Worm (Caenorhabditis elegans) whole organism, L3 larva: ENCODE data around the gene F59E11.7.

Source experiments
- aly-2 ChIP-seq: fragments of 150-350 bp; optimal IDR thresholded peaks from 2 replicates; lab custom pipeline; 2014; ENCODE audit warnings: missing biosample characterization, missing genetic modification characterization
- ama-1 ChIP-seq: fragments of 150-350 bp; optimal IDR thresholded peaks from 2 replicates; lab custom pipeline; 2018
- ceh-28 ChIP-seq: fragments of 150-350 bp; optimal IDR thresholded peaks from 2 replicates; lab custom pipeline; 2014; ENCODE audit warnings: missing biosample characterization, missing genetic modification reagents, missing genetic modification characterization
- ceh-82 ChIP-seq: fragments of 150-350 bp; optimal IDR thresholded peaks from 2 replicates; lab custom pipeline; 2014; ENCODE audit warnings: missing biosample characterization, missing genetic modification characterization
- ceh-9 ChIP-seq: sonication (generic microtip); optimal IDR thresholded peaks from 2 replicates; lab custom pipeline; 2018; ENCODE audit warnings: missing biosample characterization, missing genetic modification characterization
- daf-12 ChIP-seq: fragments of 150-350 bp; optimal IDR thresholded peaks from 2 replicates; lab custom pipeline; 2014; ENCODE audit warnings: missing biosample characterization, missing genetic modification reagents, missing genetic modification characterization
- egl-27 ChIP-seq: sonication (generic microtip); optimal IDR thresholded peaks from 4 replicates; lab custom pipeline; 2017; ENCODE audit warnings: missing biosample characterization, missing genetic modification reagents, missing genetic modification characterization
- egl-5 ChIP-seq: fragments of 150-350 bp; optimal IDR thresholded peaks from 2 replicates; lab custom pipeline; 2017; ENCODE audit warnings: missing biosample characterization, missing genetic modification reagents, missing genetic modification characterization, inconsistent platforms
- elt-1 ChIP-seq: fragments of 150-350 bp; optimal IDR thresholded peaks from 2 replicates; lab custom pipeline; 2014; ENCODE audit warnings: missing biosample characterization, missing genetic modification characterization
- elt-2 ChIP-seq: sonication (generic microtip); optimal IDR thresholded peaks from 2 replicates; lab custom pipeline; 2016; ENCODE audit warnings: missing genetic modification reagents, mild to moderate bottlenecking, missing genetic modification characterization, missing compliant biosample characterization
- elt-3 ChIP-seq, 3 experiments: fragments of 150-350 bp in 1 of 3; sonication (generic microtip) in 2 of 3; optimal IDR thresholded peaks; 2 replicates in 2 of 3; 4 replicates in 1 of 3; lab custom pipeline; 2014 to 2017; ENCODE audit warnings: missing biosample characterization in 3 of 3, missing genetic modification characterization in 3 of 3
- fkh-10 ChIP-seq: sonication (generic microtip); optimal IDR thresholded peaks from 2 replicates; lab custom pipeline; 2017; ENCODE audit warnings: missing biosample characterization, missing genetic modification reagents, missing genetic modification characterization
- fos-1 ChIP-seq: fragments of 150-350 bp; optimal IDR thresholded peaks from 2 replicates; lab custom pipeline; 2014; ENCODE audit warnings: missing biosample characterization, missing genetic modification characterization
- hmg-11 ChIP-seq: sonication (generic microtip); optimal IDR thresholded peaks from 2 replicates; lab custom pipeline; 2016; ENCODE audit warnings: missing genetic modification characterization, missing compliant biosample characterization
- lin-15B ChIP-seq: fragments of 150-350 bp; optimal IDR thresholded peaks from 2 replicates; lab custom pipeline; 2014; ENCODE audit warnings: missing biosample characterization, missing genetic modification characterization
- lsy-12 ChIP-seq: sonication (generic microtip); optimal IDR thresholded peaks from 2 replicates; lab custom pipeline; 2016; ENCODE audit warnings: mild to moderate bottlenecking, missing genetic modification characterization, missing compliant biosample characterization
- mdl-1 ChIP-seq: fragments of 150-350 bp; optimal IDR thresholded peaks from 2 replicates; lab custom pipeline; 2014; ENCODE audit warnings: missing biosample characterization, missing genetic modification characterization
- mml-1 ChIP-seq: fragments of 150-350 bp; sonication (generic microtip); optimal IDR thresholded peaks from 3 replicates; lab custom pipeline; 2014; ENCODE audit warnings: missing biosample characterization, missing genetic modification characterization
- nhr-11 ChIP-seq: fragments of 150-350 bp; optimal IDR thresholded peaks from 2 replicates; lab custom pipeline; 2014; ENCODE audit warnings: missing biosample characterization, missing genetic modification characterization
- nhr-12 ChIP-seq: fragments of 150-350 bp; optimal IDR thresholded peaks from 2 replicates; lab custom pipeline; 2014; ENCODE audit warnings: missing biosample characterization, missing genetic modification characterization
- nhr-23 ChIP-seq: fragments of 150-350 bp; optimal IDR thresholded peaks from 2 replicates; lab custom pipeline; 2014; ENCODE audit warnings: missing biosample characterization, missing genetic modification reagents, missing genetic modification characterization
- nhr-25 ChIP-seq: sonication (generic microtip); optimal IDR thresholded peaks from 2 replicates; lab custom pipeline; 2017; ENCODE audit warnings: missing biosample characterization, missing genetic modification characterization
- nhr-28 ChIP-seq: fragments of 150-350 bp; optimal IDR thresholded peaks from 2 replicates; lab custom pipeline; 2014; ENCODE audit warnings: missing biosample characterization, missing genetic modification characterization
- nhr-43 ChIP-seq: sonication (generic microtip); optimal IDR thresholded peaks from 2 replicates; lab custom pipeline; 2016; ENCODE audit warnings: mild to moderate bottlenecking, missing genetic modification characterization, missing compliant biosample characterization; ENCODE audit not compliant: poor library complexity, severe bottlenecking
- nhr-76 ChIP-seq: fragments of 150-350 bp; sonication (generic microtip); optimal IDR thresholded peaks from 5 replicates; lab custom pipeline; 2014; ENCODE audit warnings: missing biosample characterization, missing genetic modification characterization
- nhr-77 ChIP-seq: fragments of 150-350 bp; optimal IDR thresholded peaks from 2 replicates; lab custom pipeline; 2014; ENCODE audit warnings: missing biosample characterization, missing genetic modification characterization
- pha-4 ChIP-seq: fragments of 150-350 bp; optimal IDR thresholded peaks from 2 replicates; lab custom pipeline; 2014; ENCODE audit warnings: missing biosample characterization, missing genetic modification reagents, missing genetic modification characterization
- pqm-1 ChIP-seq: fragments of 150-350 bp; optimal IDR thresholded peaks from 2 replicates; lab custom pipeline; 2017; ENCODE audit warnings: missing biosample characterization, missing genetic modification characterization, inconsistent platforms
- snpc-4 ChIP-seq: fragments of 150-350 bp; optimal IDR thresholded peaks from 2 replicates; lab custom pipeline; 2014; ENCODE audit warnings: missing biosample characterization, missing genetic modification characterization
- unc-39 ChIP-seq: sonication (generic microtip); optimal IDR thresholded peaks from 4 replicates; lab custom pipeline; 2017; ENCODE audit warnings: missing biosample characterization, missing genetic modification characterization
- unc-62 ChIP-seq: fragments of 150-350 bp; sonication (generic microtip); optimal IDR thresholded peaks from 4 replicates; lab custom pipeline; 2014; ENCODE audit warnings: missing biosample characterization, missing genetic modification reagents, missing genetic modification characterization
- ztf-11 ChIP-seq: fragments of 150-350 bp; optimal IDR thresholded peaks from 2 replicates; lab custom pipeline; 2014; ENCODE audit warnings: missing biosample characterization, missing genetic modification characterization
- ztf-4 ChIP-seq: fragments of 150-350 bp; optimal IDR thresholded peaks from 2 replicates; lab custom pipeline; 2014; ENCODE audit warnings: missing biosample characterization, missing genetic modification characterization

The F59E11.7 gene

DNA sequence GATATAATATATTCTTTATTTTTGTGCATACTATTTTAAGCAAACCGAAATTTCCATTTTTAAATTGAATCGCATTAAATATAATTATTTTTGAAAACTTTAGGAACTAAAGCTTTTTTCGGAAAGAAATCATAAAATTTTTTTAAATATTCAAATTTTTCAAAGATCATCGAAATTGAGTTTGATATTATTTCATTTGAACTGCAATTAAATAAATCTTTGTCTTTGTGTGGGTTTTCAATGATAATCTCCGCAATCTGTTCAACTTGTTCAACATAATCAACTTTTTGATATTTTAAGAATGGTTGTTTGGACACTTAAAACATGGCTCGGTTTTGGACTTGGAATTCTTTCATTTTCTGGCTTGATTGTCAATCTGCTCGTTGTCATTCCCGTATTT, 19.1 kb downstream of the F59E11.7 start, which contains the start of gene srx-2:
Gene srx-2, plus strand, starts transcription at position 301 of the 400 bp plus-strand sequence.
- no peak for TF ChIP-seq hmg-11 (tag; lab: Kevin White, UChicago)
- TF ChIP-seq egl-27 (tag; lab: Kevin White, UChicago), result no peak
- TF ChIP-seq, all 47 proteins: peak for 0

DNA sequence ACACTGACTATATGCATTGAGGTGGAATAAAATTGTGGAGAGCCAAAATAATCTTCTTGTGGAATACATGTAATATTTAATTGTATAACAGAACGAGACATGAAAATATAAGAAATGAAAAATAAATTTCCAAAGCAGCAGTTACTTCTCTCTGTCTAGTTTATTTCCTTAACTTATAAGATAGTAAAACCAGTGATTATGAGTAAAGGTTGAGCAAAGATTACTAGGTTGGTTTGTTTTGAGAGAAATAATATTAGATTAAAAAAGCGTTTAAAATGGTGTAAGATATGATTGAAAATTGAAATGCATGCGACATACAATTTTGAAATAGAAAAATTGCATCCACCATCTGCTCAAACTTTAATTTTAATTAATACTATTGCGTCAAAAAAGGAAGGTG, 23.7 kb downstream of the F59E11.7 start, which contains the start of gene srh-201:
Gene srh-201, minus strand, starts transcription at position 101 of the 400 bp plus-strand sequence.
- no peak for TF ChIP-seq ceh-28 (tag; lab: Kevin White, UChicago)
- TF ChIP-seq nhr-43 (tag; lab: Kevin White, UChicago), result no peak
- no peak for TF ChIP-seq nhr-77 (tag; lab: Kevin White, UChicago)
- TF ChIP-seq mdl-1 (tag; lab: Kevin White, UChicago), result no peak
- no peak for TF ChIP-seq nhr-11 (tag; lab: Kevin White, UChicago)
- no peak for TF ChIP-seq ama-1 (lab: Kevin White, UChicago)
- TF ChIP-seq nhr-12 (tag; lab: Kevin White, UChicago), result no peak
- TF ChIP-seq fos-1 (tag; lab: Kevin White, UChicago), result no peak
- TF ChIP-seq nhr-28 (tag; lab: Kevin White, UChicago), result no peak
- no peak for TF ChIP-seq ztf-11 (tag; lab: Kevin White, UChicago)
- TF ChIP-seq pha-4, result no peak
- no peak for TF ChIP-seq aly-2 (tag; lab: Kevin White, UChicago)
- TF ChIP-seq nhr-25 (tag; lab: Kevin White, UChicago), result no peak
- TF ChIP-seq nhr-23 (tag; lab: Kevin White, UChicago), result no peak
- no peak for TF ChIP-seq egl-27 (tag; lab: Kevin White, UChicago)
- no peak for TF ChIP-seq mml-1
- TF ChIP-seq unc-39 (tag; lab: Kevin White, UChicago), result no peak
- no peak for TF ChIP-seq elt-1
- TF ChIP-seq egl-5 (tag; lab: Kevin White, UChicago), result no peak
- TF ChIP-seq, all 47 proteins: peak for 0

DNA sequence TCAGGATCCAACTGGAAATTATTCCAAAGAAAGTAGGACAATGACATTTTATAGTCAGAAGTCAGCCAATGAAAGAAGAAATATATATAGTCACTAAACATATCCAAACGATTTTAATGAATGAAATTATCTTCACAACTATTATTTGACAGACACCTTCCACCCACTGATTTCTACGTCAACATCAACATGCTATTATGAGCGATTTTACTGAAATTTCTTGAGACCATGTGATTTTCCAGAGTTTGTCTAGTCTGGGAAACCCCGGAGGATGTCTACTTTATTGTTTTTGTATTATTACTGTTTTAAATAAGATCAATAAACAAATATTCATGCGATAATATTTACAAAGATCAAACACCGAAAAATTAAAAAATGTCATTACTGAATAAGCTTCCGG, 25.5 kb downstream of the F59E11.7 start, which contains the start of gene srt-18:
Gene srt-18, minus strand, starts transcription at position 101 of the 400 bp plus-strand sequence.
- TF ChIP-seq elt-3 (tag; optimal IDR thresholded peaks at IDR 0.05; lab: Kevin White, UChicago), result no peak

DNA sequence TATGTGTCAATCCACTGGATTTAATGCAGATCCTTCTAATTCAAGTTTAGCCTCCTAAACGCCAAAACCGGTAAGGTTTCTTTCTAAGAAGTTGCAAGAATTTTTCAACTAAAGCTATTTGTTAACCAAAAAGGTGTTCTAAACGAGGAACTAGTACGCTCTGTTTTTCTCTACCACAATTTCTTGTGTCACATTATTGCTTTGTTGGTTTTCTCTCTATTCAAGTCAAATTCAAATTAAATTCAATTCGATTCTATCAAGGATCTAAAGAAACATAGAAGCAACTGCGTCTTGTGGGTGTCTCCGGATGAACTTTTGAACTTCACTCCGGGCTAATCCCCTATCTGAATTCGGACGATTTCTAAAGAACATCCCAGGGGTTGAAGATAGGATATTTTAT, 26.4 kb downstream of the F59E11.7 start, which contains the start of gene oac-40:
Gene oac-40, plus strand, starts transcription at position 301 of the 400 bp plus-strand sequence.
- TF ChIP-seq fkh-10 (GFP tag; lab: Kevin White, UChicago), result no peak
- no peak for TF ChIP-seq lin-15B
- no peak for TF ChIP-seq nhr-11 (tag; lab: Kevin White, UChicago)
- no peak for TF ChIP-seq unc-62
- TF ChIP-seq egl-27 (tag; lab: Kevin White, UChicago), result no peak
- no peak for TF ChIP-seq egl-5 (tag; lab: Kevin White, UChicago)
- TF ChIP-seq nhr-77 (tag; lab: Kevin White, UChicago), result no peak
- no peak for TF ChIP-seq mdl-1 (tag; lab: Kevin White, UChicago)
- no peak for TF ChIP-seq ceh-9 (tag; lab: Kevin White, UChicago)

DNA sequence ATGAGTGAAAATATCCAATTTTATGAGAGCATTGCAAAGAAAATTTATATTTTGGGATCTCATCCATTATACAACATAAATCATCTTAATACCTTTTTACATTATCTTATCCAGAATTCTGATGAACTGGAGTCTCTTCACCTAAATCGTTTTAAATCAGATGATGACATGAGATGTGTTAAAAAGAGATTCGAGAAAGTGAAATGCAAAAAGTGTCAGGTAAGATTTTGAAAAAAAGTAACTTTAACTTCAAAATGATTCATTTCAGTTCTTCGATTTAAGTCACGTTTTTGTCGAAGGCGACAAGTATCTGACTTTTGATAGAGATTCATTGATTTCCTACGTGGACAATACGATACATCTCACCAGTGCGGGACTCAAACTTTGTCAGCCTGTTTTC, 28.8 kb downstream of the F59E11.7 start:
- TF ChIP-seq snpc-4 (tag; lab: Kevin White, UChicago) (no peak), ama-1 (lab: Kevin White, UChicago) (no peak), mdl-1 (tag; lab: Kevin White, UChicago) (no peak), fkh-10 (GFP tag; lab: Kevin White, UChicago) (no peak), pha-4 (no peak), unc-39 (tag; lab: Kevin White, UChicago) (no peak), unc-62 (no peak), elt-3 (tag; optimal IDR thresholded peaks at IDR 0.05; lab: Kevin White, UChicago) (no peak), egl-5 (tag; lab: Kevin White, UChicago) (no peak), ceh-82 (tag; lab: Kevin White, UChicago) (no peak), nhr-77 (tag; lab: Kevin White, UChicago) (no peak), egl-27 (tag; lab: Kevin White, UChicago) (no peak), nhr-76 (tag; lab: Kevin White, UChicago) (no peak), lsy-12 (tag; lab: Kevin White, UChicago) (no peak), daf-12 (no peak), elt-2 (tag; lab: Kevin White, UChicago) (no peak), ztf-4 (tag; lab: Kevin White, UChicago) (no peak), pqm-1 (no peak)
